Worm (Caenorhabditis elegans): Measurements from ENCODE around the gene ceh-10.

The ceh-10 gene

ce11 chrIII:5814799-5815198 is 16.0 kb downstream of the ceh-10 start, which contains the start of gene R12B2.7:
R12B2.7 (plus strand) TSS chrIII:5815045.
- TF ChIP-seq mdt-29 (GFP tag; IDR thresholded peaks at IDR 0.05) (no peak), dmd-6 (GFP tag; IDR thresholded peaks at IDR 0.05) (peak; percentile 21; the same call in 1 of the 2 replicates), lin-29 (GFP tag; IDR thresholded peaks at IDR 0.05) (no peak), dpl-1 (GFP tag; optimal IDR thresholded peaks at IDR 0.05) (no peak), mes-2 (tag; optimal IDR thresholded peaks at IDR 0.05; ENCODE audit: poor library complexity, severe bottlenecking) (peak; percentile 43), nhr-41 (GFP tag; IDR thresholded peaks at IDR 0.05) (no peak), daf-16 (GFP tag; optimal IDR thresholded peaks at IDR 0.05) (no peak), daf-16 (tag; optimal IDR thresholded peaks at IDR 0.05) (peak; percentile 18), jun-1 (tag; optimal IDR thresholded peaks at IDR 0.05) (no peak), R02D3.7 (tag; optimal IDR thresholded peaks at IDR 0.05) (no peak), mxl-3 (GFP tag; optimal IDR thresholded peaks at IDR 0.05) (peak; percentile 30), nhr-28 (tag; optimal IDR thresholded peaks at IDR 0.05) (peak; percentile 45), hlh-11 (tag; optimal IDR thresholded peaks at IDR 0.05) (peak; percentile 76), ceh-20 (GFP tag; IDR thresholded peaks at IDR 0.05) (peak; percentile 56; the same call in 1 of the 2 replicates), T26A8.4 (GFP tag; IDR thresholded peaks at IDR 0.05) (0 out of 2 replicates have a peak, but pooled peaks have one; percentile 17), lsy-2 (tag; optimal IDR thresholded peaks at IDR 0.05) (no peak)

- TF ChIP-seq saeg-2 (GFP tag; IDR thresholded peaks at IDR 0.05) = no peak
- no peak for TF ChIP-seq ama-1 (optimal IDR thresholded peaks at IDR 0.05)
- no peak for TF ChIP-seq lim-7 (GFP tag; IDR thresholded peaks at IDR 0.05)
- TF ChIP-seq mxl-2 (GFP tag; conservative IDR thresholded peaks at IDR 0.05) = no peak
- no peak for TF ChIP-seq pha-4 (GFP tag; IDR thresholded peaks at IDR 0.05)
- no peak for TF ChIP-seq pha-4 (tag; optimal IDR thresholded peaks at IDR 0.05)
- no peak for TF ChIP-seq ctbp-1 (GFP tag; IDR thresholded peaks at IDR 0.05)
Measured at ce11 chrIII:5815932-5816331, 17.1 kb downstream of the ceh-10 start, which contains the start of gene sma-4. sma-4 (plus strand) TSS chrIII:5816232.

- TF ChIP-seq dpl-1 (GFP tag; optimal IDR thresholded peaks at IDR 0.05) = no peak
- no peak for TF ChIP-seq ctbp-1 (GFP tag; IDR thresholded peaks at IDR 0.05)
- no peak for TF ChIP-seq nhr-25 (tag; optimal IDR thresholded peaks at IDR 0.05; ENCODE audit: borderline replicate concordance, insufficient read depth)
- TF ChIP-seq ZK546.5 (tag; optimal IDR thresholded peaks at IDR 0.05) = no peak
- no peak for TF ChIP-seq mxl-2 (GFP tag; conservative IDR thresholded peaks at IDR 0.05)
- TF ChIP-seq nhr-11 (tag; optimal IDR thresholded peaks at IDR 0.05) = no peak
- no peak for TF ChIP-seq R02D3.7 (tag; optimal IDR thresholded peaks at IDR 0.05)
- no peak for TF ChIP-seq nhr-237 (tag; optimal IDR thresholded peaks at IDR 0.05)
- no peak for TF ChIP-seq dmd-9 (GFP tag; IDR thresholded peaks at IDR 0.05)
- TF ChIP-seq zfp-2 (tag; optimal IDR thresholded peaks at IDR 0.05) = no peak
- TF ChIP-seq nhr-76 (tag; optimal IDR thresholded peaks at IDR 0.05) = no peak
- TF ChIP-seq lin-15B (tag; optimal IDR thresholded peaks at IDR 0.05) = no peak
- TF ChIP-seq daf-8 (GFP tag; IDR thresholded peaks at IDR 0.05) = no peak
- TF ChIP-seq ceh-32 (tag; optimal IDR thresholded peaks at IDR 0.05; ENCODE audit: poor library complexity) = no peak
Measured at ce11 chrIII:5822816-5823215, 24.0 kb downstream of the ceh-10 start.

DNA sequence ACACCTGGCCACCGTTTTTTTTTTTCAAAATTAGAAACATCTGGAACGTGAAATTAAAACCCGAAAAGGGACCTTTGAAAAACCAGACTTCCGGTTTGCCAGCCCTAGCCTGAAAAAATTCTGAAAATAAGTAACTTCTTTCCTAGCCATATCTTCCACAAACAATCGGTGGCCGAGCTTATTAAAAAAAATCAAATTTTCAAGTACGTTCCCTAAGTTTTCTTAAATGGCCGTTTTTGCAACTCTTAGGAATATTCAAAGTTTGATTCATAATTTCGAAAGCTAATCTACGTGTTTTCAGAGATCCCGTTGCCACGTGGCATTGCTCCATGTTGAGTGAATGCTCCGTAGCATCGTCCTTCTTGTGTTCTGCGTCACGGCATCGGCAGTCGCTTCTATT is 24.8 kb downstream of the ceh-10 start, which contains the start of gene R12B2.8:
TSS of gene R12B2.8 (plus strand) at position 301 of the 400 bp plus-strand sequence.
- TF ChIP-seq F37D6.2 (tag; optimal IDR thresholded peaks at IDR 0.05) (no peak), aha-1 (tag) (no peak), ceh-44 (GFP tag; IDR thresholded peaks at IDR 0.05) (no peak), duxl-1 (tag; optimal IDR thresholded peaks at IDR 0.05; ENCODE audit: poor library complexity) (no peak), gei-8 (GFP tag; optimal IDR thresholded peaks at IDR 0.05) (no peak), mdl-1 (tag; optimal IDR thresholded peaks at IDR 0.05) (no peak), ces-1 (GFP tag; optimal IDR thresholded peaks at IDR 0.05) (no peak), snpc-4 (tag; optimal IDR thresholded peaks at IDR 0.05) (no peak), egl-27 (tag; optimal IDR thresholded peaks at IDR 0.05) (no peak), zag-1 (tag; optimal IDR thresholded peaks at IDR 0.05) (no peak), R02D3.7 (tag; optimal IDR thresholded peaks at IDR 0.05) (no peak)
